Worm (Caenorhabditis elegans) whole organism, late embryonic: ENCODE measurements around the gene F12E12.1.
A peak's percentile ranks its signal among the peaks of the same experiment; 100 is the strongest.

Experiments
- C08G9.2 ChIP-seq: sonication (generic microtip); optimal IDR thresholded peaks from 2 replicates; lab custom pipeline; 2016; ENCODE audit warnings: mild to moderate bottlenecking, missing genetic modification characterization, moderate library complexity, missing compliant biosample characterization
- C38D4.7 ChIP-seq: fragments of 200-800 bp; sonication (Bioruptor generic); optimal IDR thresholded peaks from 2 replicates; lab custom pipeline; 2018; ENCODE audit warnings: mild to moderate bottlenecking, missing genetic modification characterization, moderate library complexity, missing compliant biosample characterization
- Y22D7AL.16 ChIP-seq: sonication (generic microtip); optimal IDR thresholded peaks from 2 replicates; lab custom pipeline; 2016; ENCODE audit warnings: missing genetic modification characterization, missing compliant biosample characterization
- ahr-1 ChIP-seq: sonication (generic microtip); optimal IDR thresholded peaks from 2 replicates; lab custom pipeline; 2016; ENCODE audit warnings: missing genetic modification characterization, missing compliant biosample characterization
- ama-1 ChIP-seq: fragments of 150-350 bp; optimal IDR thresholded peaks from 2 replicates; lab custom pipeline; 2014
- ceh-14 ChIP-seq: sonication (generic microtip); optimal IDR thresholded peaks from 2 replicates; lab custom pipeline; 2016; ENCODE audit warnings: missing genotype, missing genetic modification characterization, missing compliant biosample characterization
- ceh-18 ChIP-seq: sonication (generic microtip); optimal IDR thresholded peaks from 2 replicates; lab custom pipeline; 2016; ENCODE audit warnings: missing genetic modification characterization, missing compliant biosample characterization
- ceh-19 ChIP-seq: fragments of 200-800 bp; sonication (Bioruptor generic); optimal IDR thresholded peaks from 2 replicates; lab custom pipeline; 2018; ENCODE audit warnings: mild to moderate bottlenecking, missing genetic modification characterization, missing compliant biosample characterization
- ceh-2 ChIP-seq: sonication (generic microtip); optimal IDR thresholded peaks from 2 replicates; lab custom pipeline; 2016; ENCODE audit warnings: missing genotype, missing genetic modification characterization, missing compliant biosample characterization
- ceh-24 ChIP-seq: sonication (generic microtip); optimal IDR thresholded peaks from 2 replicates; lab custom pipeline; 2016; ENCODE audit warnings: mild to moderate bottlenecking, missing genetic modification characterization, missing compliant biosample characterization
- ceh-30 ChIP-seq: fragments of 150-350 bp; optimal IDR thresholded peaks from 2 replicates; lab custom pipeline; 2014; ENCODE audit warnings: missing biosample characterization, missing genetic modification characterization
- ceh-45 ChIP-seq: fragments of 200-800 bp; sonication (Bioruptor generic); IDR thresholded peaks from 2 replicates; pipeline ENCODE4 v1.3.6; 2022; ENCODE audit warnings: missing genetic modification reagents, missing genetic modification characterization, missing compliant biosample characterization
- ceh-48 ChIP-seq: sonication (generic microtip); optimal IDR thresholded peaks from 2 replicates; lab custom pipeline; 2016; ENCODE audit warnings: missing genetic modification characterization, inconsistent platforms, missing compliant biosample characterization
- ceh-6 ChIP-seq: fragments of 200-800 bp; sonication (Bioruptor generic); optimal IDR thresholded peaks from 2 replicates; lab custom pipeline; 2018; ENCODE audit warnings: mild to moderate bottlenecking, missing genetic modification characterization, missing compliant biosample characterization
- dve-1 ChIP-seq: sonication (generic microtip); optimal IDR thresholded peaks from 2 replicates; lab custom pipeline; 2017; ENCODE audit warnings: antibody characterized with exemption, mild to moderate bottlenecking, missing genetic modification characterization, missing compliant biosample characterization
- elt-2 ChIP-seq: sonication (generic microtip); optimal IDR thresholded peaks from 2 replicates; lab custom pipeline; 2016; ENCODE audit warnings: missing genetic modification reagents, missing genetic modification characterization, missing compliant biosample characterization
- elt-4 ChIP-seq: sonication (generic microtip); optimal IDR thresholded peaks from 2 replicates; lab custom pipeline; 2016; ENCODE audit warnings: missing genetic modification characterization, missing compliant biosample characterization
- eyg-1 ChIP-seq: sonication (generic microtip); optimal IDR thresholded peaks from 2 replicates; lab custom pipeline; 2016; ENCODE audit warnings: missing genotype, missing genetic modification characterization, missing compliant biosample characterization
- fkh-10 ChIP-seq: fragments of 150-350 bp; optimal IDR thresholded peaks from 2 replicates; lab custom pipeline; 2014; ENCODE audit warnings: missing biosample characterization, missing genetic modification reagents, missing genetic modification characterization
- fkh-6 ChIP-seq: sonication (generic microtip); optimal IDR thresholded peaks from 2 replicates; lab custom pipeline; 2016; ENCODE audit warnings: missing genetic modification characterization, missing compliant biosample characterization
- gmeb-2 ChIP-seq: sonication (generic microtip); optimal IDR thresholded peaks from 2 replicates; lab custom pipeline; 2016; ENCODE audit warnings: missing genetic modification characterization, inconsistent platforms, missing compliant biosample characterization
- hlh-13 ChIP-seq: fragments of 200-800 bp; sonication (Bioruptor generic); optimal IDR thresholded peaks from 2 replicates; lab custom pipeline; 2018; ENCODE audit warnings: mild to moderate bottlenecking, missing genetic modification characterization, missing compliant biosample characterization
- hlh-8 ChIP-seq: sonication (generic microtip); optimal IDR thresholded peaks from 2 replicates; lab custom pipeline; 2016; ENCODE audit warnings: missing genotype, missing genetic modification characterization, missing compliant biosample characterization
- lim-6 ChIP-seq: sonication (generic microtip); optimal IDR thresholded peaks from 2 replicates; lab custom pipeline; 2016; ENCODE audit warnings: missing genetic modification characterization, missing compliant biosample characterization
- madf-2 ChIP-seq: sonication (generic microtip); optimal IDR thresholded peaks from 2 replicates; lab custom pipeline; 2017; ENCODE audit warnings: missing genetic modification characterization, missing compliant biosample characterization
- nfya-1 ChIP-seq: sonication (generic microtip); optimal IDR thresholded peaks from 2 replicates; lab custom pipeline; 2017; ENCODE audit warnings: missing genetic modification characterization, mild to moderate bottlenecking, missing compliant biosample characterization, antibody characterized with exemption, moderate library complexity
- nhr-11 ChIP-seq: fragments of 150-350 bp; optimal IDR thresholded peaks from 2 replicates; lab custom pipeline; 2014; ENCODE audit warnings: missing biosample characterization, missing genetic modification characterization
- odd-2 ChIP-seq: sonication (generic microtip); optimal IDR thresholded peaks from 2 replicates; lab custom pipeline; 2017; ENCODE audit warnings: antibody characterized with exemption, mild to moderate bottlenecking, missing genetic modification characterization, missing compliant biosample characterization
- pat-9 ChIP-seq: fragments of 200-800 bp; sonication (Bioruptor generic); optimal IDR thresholded peaks from 2 replicates; lab custom pipeline; 2018; ENCODE audit warnings: mild to moderate bottlenecking, missing genetic modification characterization, moderate library complexity, missing compliant biosample characterization
- pax-1 ChIP-seq: fragments of 150-350 bp; optimal IDR thresholded peaks from 2 replicates; lab custom pipeline; 2014; ENCODE audit warnings: missing biosample characterization, missing genetic modification characterization
- pha-4 ChIP-seq: fragments of 150-350 bp; optimal IDR thresholded peaks from 2 replicates; lab custom pipeline; 2018; ENCODE audit warnings: missing biosample characterization, missing genetic modification reagents, missing genetic modification characterization
- pqm-1 ChIP-seq: sonication (generic microtip); optimal IDR thresholded peaks from 2 replicates; lab custom pipeline; 2016; ENCODE audit warnings: missing genetic modification characterization, missing compliant biosample characterization
- sdc-2 ChIP-seq: sonication (generic microtip); optimal IDR thresholded peaks from 2 replicates; lab custom pipeline; 2016; ENCODE audit warnings: missing genotype, missing genetic modification characterization, missing compliant biosample characterization
- sox-4 ChIP-seq: sonication (generic microtip); optimal IDR thresholded peaks from 2 replicates; lab custom pipeline; 2017; ENCODE audit warnings: mild to moderate bottlenecking, missing genetic modification characterization, inconsistent platforms, missing compliant biosample characterization
- syd-9 ChIP-seq: sonication (generic microtip); optimal IDR thresholded peaks from 2 replicates; lab custom pipeline; 2016; ENCODE audit warnings: mild to moderate bottlenecking, missing genetic modification characterization, moderate library complexity, missing compliant biosample characterization
- tbx-7 ChIP-seq: sonication (generic microtip); optimal IDR thresholded peaks from 2 replicates; lab custom pipeline; 2016; ENCODE audit warnings: missing genotype, missing genetic modification characterization, missing compliant biosample characterization
- ttx-3 ChIP-seq: sonication (generic microtip); optimal IDR thresholded peaks from 2 replicates; lab custom pipeline; 2016; ENCODE audit warnings: missing genetic modification reagents, missing genetic modification characterization, missing compliant biosample characterization
- zip-5 ChIP-seq: sonication (generic microtip); optimal IDR thresholded peaks from 2 replicates; lab custom pipeline; 2016; ENCODE audit warnings: missing genetic modification characterization, missing compliant biosample characterization
- ztf-16 ChIP-seq: sonication (generic microtip); optimal IDR thresholded peaks from 2 replicates; lab custom pipeline; 2017; ENCODE audit warnings: missing genetic modification characterization, missing compliant biosample characterization

F12E12.1 gene

DNA sequence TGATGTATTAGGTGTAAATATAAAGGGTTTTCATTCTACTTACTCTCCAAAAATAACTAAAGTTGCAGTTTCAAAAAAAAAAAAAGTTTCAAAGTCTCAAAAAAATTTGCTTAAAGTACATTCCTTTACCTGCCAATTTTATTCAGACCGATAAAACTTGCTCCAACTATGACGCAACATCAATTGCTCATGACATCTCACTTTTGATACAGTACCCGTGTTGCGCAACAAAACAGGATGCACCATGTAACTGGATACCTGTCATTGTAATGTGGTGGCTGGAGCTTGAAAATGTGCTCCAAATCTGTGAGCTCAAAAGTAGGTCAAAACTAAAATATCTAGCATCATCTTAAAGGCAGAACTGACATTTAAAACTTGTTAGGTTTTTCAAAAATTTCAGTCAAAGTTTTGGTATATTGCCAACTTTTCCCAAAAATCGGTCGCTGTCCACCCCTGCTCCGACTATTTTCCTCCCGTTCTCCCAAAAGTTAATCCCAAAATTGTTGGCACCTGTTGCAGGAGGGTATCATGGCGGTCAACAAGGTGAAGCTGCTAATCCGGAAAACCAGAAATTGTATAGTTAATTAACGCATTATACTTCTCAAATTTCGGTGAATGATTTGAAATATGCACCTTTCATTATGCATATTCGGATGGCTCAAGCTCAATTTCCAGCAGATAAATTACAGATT, 40.8 kb downstream of the F12E12.1 start, which contains the start of gene T24E12.2:
Gene T24E12.2, plus strand, starts transcription at position 642 of the 692 bp plus-strand sequence.
- no peak for TF ChIP-seq ztf-16
- TF ChIP-seq madf-2 = no peak
- TF ChIP-seq ceh-45 (GFP tag; lab: Robert Waterston, UW) = no peak
- TF ChIP-seq sdc-2 = no peak
- no peak for TF ChIP-seq pha-4
- TF ChIP-seq pax-1 (tag; lab: Kevin White, UChicago) = no peak
- no peak for TF ChIP-seq ttx-3 (tag; lab: Kevin White, UChicago)
- no peak for TF ChIP-seq odd-2
- no peak for TF ChIP-seq sox-4 (tag; lab: Kevin White, UChicago)
- TF ChIP-seq ceh-24 = no peak
- no peak for TF ChIP-seq pat-9

DNA sequence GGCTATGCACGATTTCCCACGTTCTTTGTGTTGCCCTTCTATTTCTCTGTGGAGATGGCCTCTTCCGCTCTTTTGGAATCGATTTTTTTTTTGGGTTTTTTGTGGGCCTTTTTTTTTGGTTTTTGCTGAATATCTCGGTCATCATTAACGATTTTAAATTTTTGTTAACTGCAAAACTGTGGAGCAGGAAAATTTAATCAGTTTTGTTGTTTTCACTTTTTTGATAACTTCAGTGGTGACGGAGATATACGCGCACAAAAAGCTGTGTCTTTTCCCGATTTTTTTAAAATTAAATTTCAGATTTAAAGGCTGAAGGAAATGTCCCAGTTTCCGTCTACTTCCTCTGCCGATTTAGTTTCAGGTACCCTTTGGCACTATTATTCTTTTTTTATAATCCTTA, 43.6 kb downstream of the F12E12.1 start, which contains the start of gene T24E12.1:
Gene T24E12.1, plus strand, starts transcription at position 301 of the 400 bp plus-strand sequence.
- TF ChIP-seq fkh-10 (GFP tag; lab: Kevin White, UChicago) (no peak), nfya-1 (tag; lab: Kevin White, UChicago) (no peak), ceh-2 (tag; lab: Kevin White, UChicago) (no peak), nhr-11 (no peak), gmeb-2 (tag; lab: Kevin White, UChicago) (no peak), ceh-6 (no peak), hlh-13 (GFP tag; lab: Kevin White, UChicago) (no peak), eyg-1 (no peak)

DNA sequence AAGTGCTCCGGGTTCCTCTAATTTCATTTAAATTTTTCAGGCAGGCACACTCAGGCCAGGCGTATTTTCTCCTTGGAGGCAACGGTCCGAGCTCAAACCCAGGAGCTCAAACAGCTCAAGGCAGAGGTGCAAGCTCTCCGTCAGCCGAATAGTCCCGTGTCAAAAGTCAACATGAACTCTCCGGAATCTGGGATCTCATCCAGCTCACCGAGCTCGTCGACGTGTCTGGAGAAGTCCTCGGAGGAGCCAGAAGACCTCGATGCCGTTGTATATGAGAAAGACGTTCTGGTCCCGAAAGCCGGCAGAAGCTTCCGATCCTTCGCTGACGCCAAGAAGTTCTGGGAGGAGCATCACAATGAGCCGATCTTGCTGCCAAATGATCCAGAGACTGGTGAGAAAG, 44.1 kb downstream of the F12E12.1 start:
- TF ChIP-seq ceh-24 (no peak), pqm-1 (tag; lab: Kevin White, UChicago) (no peak), ceh-30 (tag; lab: Kevin White, UChicago) (no peak), ceh-19 (GFP tag; lab: Kevin White, UChicago) (no peak), ceh-2 (tag; lab: Kevin White, UChicago) (no peak), zip-5 (no peak), ceh-45 (GFP tag; lab: Robert Waterston, UW) (no peak), lim-6 (tag; lab: Kevin White, UChicago) (no peak), ztf-16 (no peak), ama-1 (lab: Kevin White, UChicago) (no peak)

DNA sequence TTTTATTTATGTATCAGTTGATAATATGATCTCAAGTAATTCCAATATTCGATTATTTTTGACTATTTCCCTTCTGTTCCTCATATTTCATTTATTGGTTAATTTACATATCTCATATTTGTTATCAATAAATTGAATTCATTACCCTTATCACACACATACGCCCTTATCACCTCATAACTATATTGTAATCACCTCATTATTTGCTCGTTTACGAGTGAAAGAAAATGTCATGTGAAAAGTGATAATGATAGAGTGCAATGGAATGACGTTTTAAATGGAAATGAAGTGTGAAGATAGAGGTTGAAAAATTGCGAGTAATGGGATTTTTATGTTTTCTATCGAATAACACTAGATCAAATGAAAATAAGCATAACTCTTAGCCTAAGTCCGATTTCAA, 44.9 kb downstream of the F12E12.1 start:
- peak; percentile 53 for TF ChIP-seq pqm-1 (tag; lab: Kevin White, UChicago)
- no peak for TF ChIP-seq ceh-18 (tag; lab: Kevin White, UChicago)
- TF ChIP-seq tbx-7 = no peak
- TF ChIP-seq elt-2 = peak; percentile 99

DNA sequence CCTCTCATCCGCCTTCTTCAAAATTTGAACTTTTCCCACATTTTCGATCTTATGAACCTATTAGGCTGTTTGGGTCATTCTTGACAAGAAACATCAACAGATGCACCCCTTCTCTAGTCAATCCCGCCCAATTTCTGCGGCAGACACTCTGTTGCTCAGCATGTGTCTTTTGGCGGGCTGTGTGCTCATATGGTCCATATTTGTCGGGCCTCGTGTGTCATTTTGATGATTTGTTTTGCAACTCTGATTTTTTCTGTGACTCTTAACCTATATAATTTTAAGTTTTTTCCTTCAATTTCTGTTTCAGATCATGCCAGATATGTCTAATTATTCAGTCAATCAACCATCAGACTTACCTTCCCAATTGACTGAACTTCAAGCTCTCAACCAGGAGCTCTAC, 45.5 kb downstream of the F12E12.1 start, which contains the start of gene T24E12.13:
Gene T24E12.13, plus strand, starts transcription at position 301 of the 400 bp plus-strand sequence.
- TF ChIP-seq zip-5 (no peak), gmeb-2 (tag; lab: Kevin White, UChicago) (no peak), elt-2 (no peak), dve-1 (tag; lab: Kevin White, UChicago) (no peak), pax-1 (tag; lab: Kevin White, UChicago) (no peak), ahr-1 (tag; lab: Kevin White, UChicago) (no peak), ceh-2 (tag; lab: Kevin White, UChicago) (no peak), hlh-13 (GFP tag; lab: Kevin White, UChicago) (no peak), elt-4 (tag; lab: Kevin White, UChicago) (no peak), C08G9.2 (tag; lab: Kevin White, UChicago) (no peak), ztf-16 (no peak), ceh-45 (GFP tag; lab: Robert Waterston, UW) (no peak), ceh-48 (tag; lab: Kevin White, UChicago) (no peak), ceh-19 (GFP tag; lab: Kevin White, UChicago) (no peak), C38D4.7 (GFP tag; lab: Kevin White, UChicago) (no peak), hlh-8 (no peak), Y22D7AL.16 (tag; lab: Kevin White, UChicago) (no peak), syd-9 (tag; lab: Kevin White, UChicago) (no peak), fkh-6 (tag; lab: Kevin White, UChicago) (no peak), ceh-14 (tag; lab: Kevin White, UChicago) (no peak)
- TF ChIP-seq, all 69 proteins: peak for 0
